Fruit fly (Drosophila melanogaster): ENCODE measurements around the gene robo2.

Gene robo2

dm6 chr2L:1361771-1362632 is 58.3 kb downstream of the robo2 start, which contains the start of gene NLaz (continued):
- TF ChIP-seq Asciz (GFP tag; optimal IDR thresholded peaks at IDR 0.05) (no peak), CG1832 (GFP tag; optimal IDR thresholded peaks at IDR 0.05) (no peak), fd96Cb (tag; optimal IDR thresholded peaks at IDR 0.05) (no peak), CG10366 (GFP tag; IDR thresholded peaks at IDR 0.05) (peak; percentile 72), da (GFP tag; optimal IDR thresholded peaks at IDR 0.05) (peak; percentile 11), Fer3 (tag; optimal IDR thresholded peaks at IDR 0.05) (no peak), H15 (GFP tag; IDR thresholded peaks at IDR 0.05) (no peak), Ada2b (GFP tag; IDR thresholded peaks at IDR 0.05) (peak; percentile 45; the same call in 1 of the 2 replicates), esg (GFP tag; conservative IDR thresholded peaks at IDR 0.05) (peak; percentile 18; the same call in 1 of the 2 replicates), CG5245 (GFP tag; optimal IDR thresholded peaks at IDR 0.05) (peak; percentile 78), Fer1 (GFP tag; optimal IDR thresholded peaks at IDR 0.05) (no peak), so (GFP tag; IDR thresholded peaks at IDR 0.05) (no peak), ase (GFP tag; IDR thresholded peaks at IDR 0.05) (peak; percentile 36; the same call in 2 of the 3 replicates), CG3726 (GFP tag; IDR thresholded peaks at IDR 0.05) (no peak), CG11560 (tag; IDR thresholded peaks at IDR 0.05) (0 out of 3 replicates have a peak, but pooled peaks have one; percentile 31), Rfx (GFP tag; IDR thresholded peaks at IDR 0.05) (peak; percentile 85), CG6791 (GFP tag; IDR thresholded peaks at IDR 0.05; ENCODE audit: partially characterized antibody) (0 out of 3 replicates have a peak, but pooled peaks have one; percentile 33), Neu2 (GFP tag; optimal IDR thresholded peaks at IDR 0.05; ENCODE audit: borderline replicate concordance) (no peak), MTF-1 (GFP tag; optimal IDR thresholded peaks at IDR 0.05; ENCODE audit: borderline replicate concordance) (peak; percentile 6), CG3995 (GFP tag; optimal IDR thresholded peaks at IDR 0.05) (no peak), sr (GFP tag; IDR thresholded peaks at IDR 0.05) (no peak), CG10147 (GFP tag; optimal IDR thresholded peaks at IDR 0.05) (peak; percentile 36), CG33213 (GFP tag; optimal IDR thresholded peaks at IDR 0.05) (peak; percentile 51), BEAF-32 (GFP tag; optimal IDR thresholded peaks at IDR 0.05) (no peak), dpn (GFP tag; optimal IDR thresholded peaks at IDR 0.05) (peak in 1 of 2 experiments; percentile 49), HmgZ (tag; optimal IDR thresholded peaks at IDR 0.05) (no peak), CG14965 (GFP tag; optimal IDR thresholded peaks at IDR 0.05; ENCODE audit: borderline replicate concordance) (no peak), Doc3 (GFP tag; IDR thresholded peaks at IDR 0.05; ENCODE audit: partially characterized antibody) (no peak), CG13624 (GFP tag; optimal IDR thresholded peaks at IDR 0.05) (no peak), Ets97D (GFP tag; optimal IDR thresholded peaks at IDR 0.05) (peak; percentile 14), Hr51 (GFP tag; optimal IDR thresholded peaks at IDR 0.05) (peak in 1 of 2 experiments; percentile 34), CG10274 (GFP tag; optimal IDR thresholded peaks at IDR 0.05) (no peak), vvl (GFP tag; IDR thresholded peaks at IDR 0.05) (peak; percentile 85; the same call in 1 of the 2 replicates), CG13287 (GFP tag; IDR thresholded peaks at IDR 0.05; ENCODE audit: partially characterized antibody) (no peak), bbx (GFP tag; IDR thresholded peaks at IDR 0.05; ENCODE audit: partially characterized antibody) (peak; percentile 20; the same call in 1 of the 2 replicates), az2 (GFP tag; optimal IDR thresholded peaks at IDR 0.05) (peak; percentile 60), HLH3B (GFP tag; IDR thresholded peaks at IDR 0.05) (peak; percentile 56; the same call in 1 of the 2 replicates), mam (GFP tag; optimal IDR thresholded peaks at IDR 0.05) (no peak), CG42726 (GFP tag; IDR thresholded peaks at IDR 0.05; ENCODE audit: partially characterized antibody) (peak; percentile 74), Hmr (GFP tag; optimal IDR thresholded peaks at IDR 0.05) (no peak), Opbp (GFP tag; IDR thresholded peaks at IDR 0.05; ENCODE audit: partially characterized antibody) (peak; percentile 44; the same call in 1 of the 3 replicates), sens (GFP tag) (peak; percentile 75), Abd-B (GFP tag; optimal IDR thresholded peaks at IDR 0.05) (no peak), CG14667 (GFP tag; IDR thresholded peaks at IDR 0.05) (0 out of 2 replicates have a peak, but pooled peaks have one; percentile 11), hbn (GFP tag; IDR thresholded peaks at IDR 0.05; ENCODE audit: partially characterized antibody) (no peak), ranshi (GFP tag; IDR thresholded peaks at IDR 0.05) (peak; percentile 67), CG30020 (tag; optimal IDR thresholded peaks at IDR 0.05) (no peak)
